Worm (Caenorhabditis elegans) whole organism, midembryonic: ENCODE data around the gene F38B7.10.

Source experiments
- cog-1 ChIP-seq: sonication (generic microtip); optimal IDR thresholded peaks from 2 replicates; lab custom pipeline; 2016; ENCODE audit warnings: missing genetic modification characterization, missing compliant biosample characterization
- flt-1 ChIP-seq: fragments of 200-800 bp; sonication (Bioruptor generic); IDR thresholded peaks from 2 replicates; pipeline ENCODE4 v1.3.6; 2022; ENCODE audit warnings: missing genetic modification characterization, missing compliant biosample characterization
- med-1 ChIP-seq: sonication (generic microtip); optimal IDR thresholded peaks from 2 replicates; lab custom pipeline; 2017; ENCODE audit warnings: missing genetic modification characterization, mild to moderate bottlenecking, missing compliant biosample characterization, antibody characterized with exemption, missing genetic modification reagents; ENCODE audit not compliant: insufficient read depth
- ref-1 ChIP-seq: fragments of 200-800 bp; sonication (Bioruptor generic); conservative IDR thresholded peaks from 2 replicates; pipeline ENCODE4 v1.3.6; 2022; ENCODE audit warnings: missing genetic modification reagents, missing genetic modification characterization, missing compliant biosample characterization
- tab-1 ChIP-seq: fragments of 200-800 bp; sonication (Bioruptor generic); IDR thresholded peaks from 2 replicates; pipeline ENCODE4 v1.3.6; 2022; ENCODE audit warnings: missing genetic modification characterization, missing compliant biosample characterization
- ztf-23 ChIP-seq: fragments of 200-800 bp; sonication (Bioruptor generic); IDR thresholded peaks from 2 replicates; pipeline ENCODE4 v1.3.6; 2022; ENCODE audit warnings: missing genetic modification reagents, missing genetic modification characterization, missing compliant biosample characterization
- ztf-29 ChIP-seq: fragments of 200-800 bp; sonication (Bioruptor generic); IDR thresholded peaks from 2 replicates; pipeline ENCODE4 v1.3.6; 2022; ENCODE audit warnings: missing genetic modification reagents, missing genetic modification characterization, missing compliant biosample characterization

ce11 chrV:11534495-11535189, 10.7 kb upstream of the F38B7.10 start:
- TF ChIP-seq ztf-29 (GFP tag; lab: Robert Waterston, UW) (no peak), tab-1 (no peak), med-1 (GFP tag; lab: Kevin White, UChicago) (no peak), ztf-23 (GFP tag; lab: Robert Waterston, UW) (no peak), cog-1 (no peak), ref-1 (no peak), flt-1 (GFP tag; lab: Robert Waterston, UW) (no peak)
